Worm (Caenorhabditis elegans): ENCODE results near the gene K12H4.3.

- TF ChIP-seq ztf-11 (tag; optimal IDR thresholded peaks at IDR 0.05): no peak
- TF ChIP-seq nhr-237 (tag; optimal IDR thresholded peaks at IDR 0.05): no peak
- no peak for TF ChIP-seq ceh-82 (tag; optimal IDR thresholded peaks at IDR 0.05)
- TF ChIP-seq elt-1 (tag; optimal IDR thresholded peaks at IDR 0.05): no peak
- no peak for TF ChIP-seq skn-1 (tag; optimal IDR thresholded peaks at IDR 0.05)
- no peak for TF ChIP-seq aly-2 (tag; optimal IDR thresholded peaks at IDR 0.05)
- no peak for TF ChIP-seq ama-1 (optimal IDR thresholded peaks at IDR 0.05)
- no peak for TF ChIP-seq unc-62 (GFP tag; optimal IDR thresholded peaks at IDR 0.05)
- TF ChIP-seq dmd-4 (tag; optimal IDR thresholded peaks at IDR 0.05): no peak
- TF ChIP-seq snpc-4 (tag; optimal IDR thresholded peaks at IDR 0.05): no peak
- no peak for TF ChIP-seq lin-13 (GFP tag; optimal IDR thresholded peaks at IDR 0.05)
- no peak for TF ChIP-seq ceh-16 (tag; optimal IDR thresholded peaks at IDR 0.05)
- TF ChIP-seq nhr-77 (tag; optimal IDR thresholded peaks at IDR 0.05): no peak
- TF ChIP-seq blmp-1 (tag; optimal IDR thresholded peaks at IDR 0.05; ENCODE audit: insufficient read depth): no peak
These were observed 3.1 kb upstream of the K12H4.3 start, which contains the start of gene K12H4.6 for ce11 chrIII:8042775-8043174.

Measured in whole organism, L2 larva.